Fruit fly (Drosophila melanogaster) whole organism, embryonic: ENCODE results near the gene CG8870.

Experiments
- CG10654 ChIP-seq: fragments of 200-800 bp; sonication (Bioruptor generic); optimal IDR thresholded peaks from 2 replicates; lab custom pipeline; 2016; ENCODE audit warnings: missing biosample characterization, missing genetic modification characterization
- CG11398 ChIP-seq: fragments of 200-800 bp; sonication (Bioruptor generic); optimal IDR thresholded peaks from 2 replicates; lab custom pipeline; 2016; ENCODE audit warnings: missing biosample characterization, missing genetic modification characterization
- CG12219 ChIP-seq: fragments of 200-800 bp; sonication (Bioruptor generic); optimal IDR thresholded peaks from 3 replicates; lab custom pipeline; 2018; ENCODE audit warnings: missing biosample characterization, mild to moderate bottlenecking, missing genetic modification characterization
- CG12299 ChIP-seq: fragments of 200-800 bp; sonication (Bioruptor generic); optimal IDR thresholded peaks from 2 replicates; lab custom pipeline; 2018; ENCODE audit warnings: missing biosample characterization, mild to moderate bottlenecking, missing genetic modification characterization
- CG13123 ChIP-seq: fragments of 200-800 bp; sonication (Bioruptor generic); optimal IDR thresholded peaks from 2 replicates; lab custom pipeline; 2016; ENCODE audit warnings: missing biosample characterization, missing genetic modification characterization
- CG13775 ChIP-seq: fragments of 200-800 bp; sonication (Bioruptor generic); optimal IDR thresholded peaks from 3 replicates; lab custom pipeline; 2017; ENCODE audit warnings: missing biosample characterization, mild to moderate bottlenecking, missing genetic modification characterization
- CG13894 ChIP-seq: fragments of 200-800 bp; sonication (Bioruptor generic); optimal IDR thresholded peaks from 3 replicates; lab custom pipeline; 2018; ENCODE audit warnings: missing biosample characterization, mild to moderate bottlenecking, missing genetic modification characterization, moderate library complexity
- CG15696 ChIP-seq: fragments of 200-800 bp; sonication (Bioruptor generic); optimal IDR thresholded peaks from 2 replicates; lab custom pipeline; 2019; ENCODE audit warnings: missing biosample characterization, mild to moderate bottlenecking, missing genetic modification characterization, moderate library complexity
- CG2199 ChIP-seq: fragments of 200-800 bp; sonication (Bioruptor generic); IDR thresholded peaks from 3 replicates; pipeline ENCODE4 v1.3.6; 2022; ENCODE audit warnings: missing biosample characterization, missing genetic modification characterization
- CG34376 ChIP-seq: fragments of 200-800 bp; sonication (Bioruptor generic); optimal IDR thresholded peaks from 2 replicates; lab custom pipeline; 2018; ENCODE audit warnings: missing biosample characterization, mild to moderate bottlenecking, missing genetic modification characterization
- CG5953 ChIP-seq: fragments of 200-800 bp; sonication (Bioruptor generic); IDR thresholded peaks from 2 replicates; pipeline ENCODE4 v1.3.6; 2022; ENCODE audit warnings: missing biosample characterization, missing genetic modification characterization
- CG6175 ChIP-seq: fragments of 200-800 bp; sonication (Bioruptor generic); IDR thresholded peaks from 3 replicates; pipeline ENCODE4 v1.3.6; 2022; ENCODE audit warnings: missing biosample characterization, missing genetic modification characterization
- CG8281 ChIP-seq: fragments of 200-800 bp; sonication (Bioruptor generic); optimal IDR thresholded peaks from 2 replicates; lab custom pipeline; 2018; ENCODE audit warnings: missing biosample characterization, mild to moderate bottlenecking, missing genetic modification characterization, moderate library complexity
- CG8924 ChIP-seq: fragments of 200-800 bp; optimal IDR thresholded peaks from 3 replicates; lab custom pipeline; 2019; ENCODE audit warnings: missing biosample characterization, mild to moderate bottlenecking, missing genetic modification characterization, moderate library complexity
- CG9609 ChIP-seq: fragments of 200-800 bp; sonication (Bioruptor generic); optimal IDR thresholded peaks from 3 replicates; lab custom pipeline; 2016; ENCODE audit warnings: missing biosample characterization, missing genetic modification characterization
- CG9932 ChIP-seq: fragments of 200-800 bp; sonication (Bioruptor generic); IDR thresholded peaks from 2 replicates; pipeline ENCODE4 v1.3.6; 2022; ENCODE audit warnings: missing biosample characterization, missing genetic modification characterization
- CHES-1-like ChIP-seq: fragments of 200-800 bp; sonication (Bioruptor generic); optimal IDR thresholded peaks from 2 replicates; lab custom pipeline; 2016; ENCODE audit warnings: missing biosample characterization, missing genetic modification characterization
- CTCF ChIP-seq: fragments of 200-800 bp; sonication (Bioruptor generic); optimal IDR thresholded peaks from 2 replicates; lab custom pipeline; 2017; ENCODE audit warnings: missing biosample characterization, mild to moderate bottlenecking, missing genetic modification characterization, moderate library complexity
- D19A ChIP-seq: fragments of 200-800 bp; optimal IDR thresholded peaks from 3 replicates; lab custom pipeline; 2019; ENCODE audit warnings: missing biosample characterization, mild to moderate bottlenecking, missing genetic modification characterization, moderate library complexity
- Dbx ChIP-seq: fragments of 200-800 bp; sonication (Bioruptor generic); IDR thresholded peaks from 3 replicates; pipeline ENCODE4 v1.3.6; 2022; ENCODE audit warnings: missing biosample characterization, missing genetic modification characterization
- Deaf1 ChIP-seq: fragments of 200-800 bp; optimal IDR thresholded peaks from 3 replicates; lab custom pipeline; 2019; ENCODE audit warnings: missing biosample characterization, mild to moderate bottlenecking, missing genetic modification characterization, moderate library complexity
- Dip2 ChIP-seq: fragments of 200-800 bp; sonication (Bioruptor generic); IDR thresholded peaks from 2 replicates; pipeline ENCODE4 v1.3.6; 2022; ENCODE audit warnings: missing biosample characterization, missing genetic modification characterization
- Eip74EF ChIP-seq, 2 experiments: fragments of 200-800 bp in 1 of 2; fragments of >200 bp in 1 of 2; sonication (Bioruptor generic) in 1 of 2; optimal IDR thresholded peaks; 2 replicates each; lab custom pipeline; 2017 to 2019; ENCODE audit warnings: missing biosample characterization in 2 of 2, missing genetic modification characterization in 2 of 2, mild to moderate bottlenecking in 1 of 2, moderate library complexity in 1 of 2
- GATAe ChIP-seq: fragments of 200-800 bp; sonication (Bioruptor generic); conservative IDR thresholded peaks from 2 replicates; pipeline ENCODE4 v1.3.6; 2022; ENCODE audit warnings: missing biosample characterization, missing genetic modification characterization
- HmgD ChIP-seq: fragments of 200-800 bp; sonication (Bioruptor generic); optimal IDR thresholded peaks from 3 replicates; lab custom pipeline; 2016; ENCODE audit warnings: missing biosample characterization, missing genetic modification characterization
- Hmx ChIP-seq: fragments of 200-800 bp; sonication (Bioruptor generic); optimal IDR thresholded peaks from 2 replicates; lab custom pipeline; 2016; ENCODE audit warnings: missing biosample characterization, missing genetic modification characterization
- Mad ChIP-seq: fragments of 200-800 bp; sonication (Bioruptor generic); optimal IDR thresholded peaks from 2 replicates; lab custom pipeline; 2016; ENCODE audit warnings: missing biosample characterization, missing genetic modification characterization
- NK7.1 ChIP-seq: fragments of 200-800 bp; sonication (Bioruptor generic); optimal IDR thresholded peaks from 3 replicates; lab custom pipeline; 2016; ENCODE audit warnings: missing biosample characterization, missing genetic modification characterization
- Pdp1 ChIP-seq, 2 experiments: fragments of 200-800 bp; sonication (Bioruptor generic); optimal IDR thresholded peaks; 3 replicates each; lab custom pipeline; 2016; ENCODE audit warnings: missing biosample characterization in 2 of 2, missing genetic modification characterization in 2 of 2, mild to moderate bottlenecking in 1 of 2, moderate library complexity in 1 of 2
- Rx ChIP-seq: fragments of 200-800 bp; sonication (Bioruptor generic); IDR thresholded peaks from 2 replicates; pipeline ENCODE4 v1.3.6; 2022; ENCODE audit warnings: missing biosample characterization, missing genetic modification characterization
- Sin3A ChIP-seq: fragments of >200 bp; optimal IDR thresholded peaks from 2 replicates; lab custom pipeline; 2018
- chinmo ChIP-seq: fragments of 200-800 bp; sonication (Bioruptor generic); IDR thresholded peaks from 4 replicates; pipeline ENCODE4 v1.3.6; 2022; ENCODE audit warnings: missing biosample characterization, missing genetic modification characterization; ENCODE audit not compliant: partially characterized antibody
- crol ChIP-seq: fragments of 200-800 bp; sonication (Bioruptor generic); IDR thresholded peaks from 2 replicates; pipeline ENCODE4 v1.3.6; 2022; ENCODE audit warnings: missing biosample characterization, missing genetic modification characterization
- da ChIP-seq: fragments of 200-800 bp; sonication (Bioruptor generic); optimal IDR thresholded peaks from 2 replicates; lab custom pipeline; 2016; ENCODE audit warnings: missing biosample characterization, missing genetic modification characterization
- dm ChIP-seq: fragments of 200-800 bp; sonication (Bioruptor generic); optimal IDR thresholded peaks from 3 replicates; lab custom pipeline; 2016; ENCODE audit warnings: missing biosample characterization, missing genetic modification characterization
- dmrt99B ChIP-seq: fragments of 200-800 bp; sonication (Bioruptor generic); optimal IDR thresholded peaks from 2 replicates; lab custom pipeline; 2018; ENCODE audit warnings: missing biosample characterization, mild to moderate bottlenecking, missing genetic modification characterization, moderate library complexity
- grn ChIP-seq: fragments of 200-800 bp; sonication (Bioruptor generic); optimal IDR thresholded peaks from 3 replicates; lab custom pipeline; 2017; ENCODE audit warnings: missing biosample characterization, missing genetic modification characterization
- h ChIP-seq: fragments of >200 bp; optimal IDR thresholded peaks from 2 replicates; lab custom pipeline; 2017
- hth ChIP-seq: fragments of >200 bp; optimal IDR thresholded peaks from 2 replicates; lab custom pipeline; 2017; ENCODE audit warnings: inconsistent platforms
- lab ChIP-seq: fragments of 200-800 bp; sonication (Bioruptor generic); optimal IDR thresholded peaks from 3 replicates; lab custom pipeline; 2017; ENCODE audit warnings: missing biosample characterization, missing genetic modification characterization, mild to moderate bottlenecking, moderate library complexity, missing genetic modification reagents
- oc ChIP-seq: fragments of 200-800 bp; sonication (Bioruptor generic); optimal IDR thresholded peaks from 2 replicates; lab custom pipeline; 2018; ENCODE audit warnings: missing biosample characterization, mild to moderate bottlenecking, missing genetic modification characterization, moderate library complexity
- odd ChIP-seq: fragments of 200-800 bp; sonication (Bioruptor generic); optimal IDR thresholded peaks from 2 replicates; lab custom pipeline; 2017; ENCODE audit warnings: missing biosample characterization, mild to moderate bottlenecking, missing genetic modification characterization
- pan ChIP-seq, 4 experiments: fragments of >200 bp in 3 of 4; fragments of 200-800 bp in 1 of 4; sonication (Bioruptor generic) in 1 of 4; optimal IDR thresholded peaks in 3 of 4; IDR thresholded peaks in 1 of 4; 2 replicates each; pipeline versions ENCODE4 v1.3.6 to Lab custom; 2017 to 2022; ENCODE audit warnings: missing biosample characterization in 2 of 4, missing genetic modification characterization in 2 of 4, mixed read lengths in 1 of 4
- repo ChIP-seq: fragments of 200-800 bp; sonication (Bioruptor generic); optimal IDR thresholded peaks from 2 replicates; lab custom pipeline; 2016; ENCODE audit warnings: missing biosample characterization, missing genetic modification characterization
- schlank ChIP-seq: fragments of 200-800 bp; sonication (Bioruptor generic); optimal IDR thresholded peaks from 2 replicates; lab custom pipeline; 2018; ENCODE audit warnings: missing biosample characterization, mild to moderate bottlenecking, missing genetic modification characterization
- sd ChIP-seq: fragments of 200-800 bp; sonication (Bioruptor generic); optimal IDR thresholded peaks from 3 replicates; lab custom pipeline; 2018; ENCODE audit warnings: missing biosample characterization, mild to moderate bottlenecking, missing genetic modification characterization, moderate library complexity
- stwl ChIP-seq: fragments of 200-800 bp; sonication (Bioruptor generic); optimal IDR thresholded peaks from 3 replicates; lab custom pipeline; 2018; ENCODE audit warnings: missing biosample characterization, mild to moderate bottlenecking, missing genetic modification characterization, moderate library complexity
- sug ChIP-seq: fragments of 200-800 bp; optimal IDR thresholded peaks from 2 replicates; lab custom pipeline; 2019; ENCODE audit warnings: missing biosample characterization, mild to moderate bottlenecking, missing genetic modification characterization, moderate library complexity
- tin ChIP-seq: fragments of 200-800 bp; sonication (Bioruptor generic); optimal IDR thresholded peaks from 3 replicates; lab custom pipeline; 2016; ENCODE audit warnings: missing biosample characterization, missing genetic modification characterization
- toy ChIP-seq: fragments of 200-800 bp; sonication (Bioruptor generic); IDR thresholded peaks from 2 replicates; pipeline ENCODE4 v1.3.6; 2022; ENCODE audit warnings: missing biosample characterization, missing genetic modification characterization
- zf30C ChIP-seq: fragments of 200-800 bp; sonication (Bioruptor generic); optimal IDR thresholded peaks from 3 replicates; lab custom pipeline; 2018; ENCODE audit warnings: missing biosample characterization, mild to moderate bottlenecking, missing genetic modification characterization

CG8870 gene

DNA sequence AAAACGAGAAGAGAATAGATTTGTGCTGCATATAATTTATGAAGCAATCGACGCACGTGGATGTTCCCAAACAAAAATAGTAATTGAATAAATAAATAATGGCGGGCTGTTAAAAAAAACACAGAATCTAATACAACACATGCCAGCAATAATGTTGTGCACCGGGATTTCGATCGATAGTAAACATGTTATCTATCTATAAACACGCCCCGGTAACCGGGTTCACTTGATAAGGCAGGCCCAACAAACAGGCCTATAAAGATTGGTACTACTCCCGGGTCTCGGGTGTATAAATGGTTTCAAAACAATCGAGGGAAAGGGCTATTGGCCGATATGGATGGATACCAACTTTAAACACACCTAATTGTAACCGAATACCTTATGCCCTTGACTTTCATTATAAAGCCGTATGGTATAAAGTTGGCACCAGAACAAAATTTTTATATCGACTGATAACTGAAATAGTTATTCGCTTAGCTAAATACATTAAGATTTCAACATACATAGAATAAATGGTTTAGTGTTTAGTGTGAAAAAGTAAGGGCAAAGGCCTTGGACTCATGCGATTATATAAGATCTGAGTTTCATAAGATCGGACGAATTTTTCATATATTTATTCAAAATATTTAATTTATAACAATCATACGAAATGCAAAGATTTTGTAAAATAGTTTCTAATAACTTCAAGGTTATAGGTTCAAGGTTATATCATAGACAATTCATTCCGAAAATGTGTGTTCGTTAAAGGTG lies 13.8 kb upstream of the CG8870 start (continued):
- TF ChIP-seq lab (GFP tag; lab: Kevin White, UChicago) (peak; percentile 19), CTCF (GFP tag; lab: Kevin White, UChicago) (no peak), sd (tag; lab: Kevin White, UChicago) (peak; percentile 8), oc (no peak), Hmx (GFP tag; lab: Kevin White, UChicago) (no peak), D19A (tag; lab: Kevin White, UChicago) (peak; percentile 55), CG9932 (GFP tag; lab: Robert Waterston, UW) (no peak), Pdp1 (GFP tag; optimal IDR thresholded peaks at IDR 0.05; lab: Kevin White, UChicago) (peak in 1 of 2 experiments; percentile 54), NK7.1 (no peak), CG6175 (GFP tag; lab: Robert Waterston, UW) (no peak), Dbx (GFP tag; lab: Robert Waterston, UW) (no peak), GATAe (peak; percentile 62), CG9609 (GFP tag; lab: Kevin White, UChicago) (no peak), CG13123 (no peak), CG10654 (no peak), dmrt99B (tag; lab: Kevin White, UChicago) (peak; percentile 13), repo (GFP tag; lab: Kevin White, UChicago) (no peak), HmgD (GFP tag; lab: Kevin White, UChicago) (no peak), CG13894 (tag; lab: Kevin White, UChicago) (peak; percentile 34), pan (optimal IDR thresholded peaks at IDR 0.05; lab: Kevin White, UChicago) (no peak), pan (GFP tag; optimal IDR thresholded peaks at IDR 0.05 in 1 of 2, IDR thresholded peaks at IDR 0.05 in 1 of 2) (no peak), CG11398 (GFP tag; lab: Kevin White, UChicago) (no peak), stwl (tag; lab: Kevin White, UChicago) (no peak), CHES-1-like (GFP tag; lab: Kevin White, UChicago) (no peak), grn (GFP tag; lab: Kevin White, UChicago) (peak; percentile 68), Dip2 (GFP tag; lab: Robert Waterston, UW) (no peak), CG12299 (tag; lab: Kevin White, UChicago) (no peak), CG34376 (peak; percentile 41), da (no peak), schlank (tag; lab: Kevin White, UChicago) (no peak), tin (no peak), Eip74EF (GFP tag; optimal IDR thresholded peaks at IDR 0.05; lab: Kevin White, UChicago) (no peak), CG5953 (GFP tag; lab: Robert Waterston, UW) (no peak), CG12219 (GFP tag; lab: Kevin White, UChicago) (no peak), CG13775 (GFP tag; lab: Kevin White, UChicago) (no peak), toy (no peak), odd (no peak), chinmo (GFP tag; lab: Robert Waterston, UW) (no peak), crol (GFP tag; lab: Robert Waterston, UW) (no peak), zf30C (GFP tag; lab: Kevin White, UChicago) (no peak), Sin3A (lab: Kevin White, UChicago) (no peak), h (lab: Kevin White, UChicago) (no peak), dm (GFP tag; lab: Kevin White, UChicago) (no peak), sug (tag; lab: Kevin White, UChicago) (peak; percentile 52), Mad (GFP tag; lab: Kevin White, UChicago) (no peak), CG8924 (tag; lab: Kevin White, UChicago) (no peak), CG2199 (GFP tag; lab: Robert Waterston, UW) (0 out of 3 replicates have a peak, but pooled peaks have one; percentile 45), Rx (no peak), CG8281 (tag; lab: Kevin White, UChicago) (no peak), CG15696 (tag; lab: Kevin White, UChicago) (peak; percentile 36), hth (no peak), Deaf1 (tag; lab: Kevin White, UChicago) (no peak)
